Fruit fly (Drosophila melanogaster): ENCODE measurements around the gene Bem46.

DNA sequence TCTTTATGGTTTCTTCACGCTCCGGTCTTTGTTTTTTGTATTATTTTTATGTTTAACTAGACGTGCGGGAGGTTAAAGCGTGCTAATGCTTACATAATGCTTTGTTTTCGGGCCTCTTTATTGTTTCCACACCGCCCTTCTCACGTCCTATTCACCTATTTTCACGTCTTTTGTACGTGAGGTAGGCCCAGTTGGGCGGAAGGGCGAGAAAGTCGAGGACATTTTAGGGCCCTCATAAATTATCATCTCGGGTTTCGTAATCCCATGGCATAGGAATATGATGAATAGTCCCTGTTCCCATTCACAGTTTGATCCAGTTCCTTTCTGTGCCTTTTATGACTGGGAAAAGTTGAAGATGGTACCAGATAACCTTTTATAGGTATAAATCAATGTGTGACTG is 17.6 kb downstream of the Bem46 start:
- TF ChIP-seq Pif1B (GFP tag; optimal IDR thresholded peaks at IDR 0.05) (no peak), CG4496 (GFP tag; IDR thresholded peaks at IDR 0.05) (no peak), CG17806 (tag; optimal IDR thresholded peaks at IDR 0.05) (no peak), Pif1A (GFP tag; optimal IDR thresholded peaks at IDR 0.05) (no peak), fd96Ca (GFP tag; IDR thresholded peaks at IDR 0.05) (no peak), CG8159 (tag; optimal IDR thresholded peaks at IDR 0.05) (no peak), Ets98B (GFP tag; IDR thresholded peaks at IDR 0.05) (no peak), CG15710 (tag; optimal IDR thresholded peaks at IDR 0.05) (no peak), gl (tag; optimal IDR thresholded peaks at IDR 0.05) (no peak), CG9948 (tag; optimal IDR thresholded peaks at IDR 0.05) (no peak)
